Fruit fly (Drosophila melanogaster): ENCODE data around the gene CG15443.

DNA sequence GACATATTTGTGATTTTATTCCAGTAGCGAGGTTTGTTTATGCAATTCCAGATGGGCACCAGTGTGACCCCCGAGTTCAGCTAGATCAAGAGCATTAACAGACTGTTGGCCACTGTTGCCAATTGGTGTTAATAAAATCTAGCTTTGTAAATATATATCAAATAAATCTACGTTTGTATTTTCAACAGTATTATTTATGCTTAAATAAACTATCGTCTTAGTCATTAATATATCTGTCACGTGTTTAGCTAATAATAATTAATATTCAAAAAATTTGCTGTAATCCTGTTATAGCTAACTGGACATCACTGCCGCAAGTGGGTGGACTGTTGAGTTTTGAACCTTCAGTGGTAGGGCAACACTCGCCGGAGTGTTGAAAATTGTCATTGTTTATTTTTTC is 3.7 kb downstream of the CG15443 start, which contains the start of the genes mRpL27 and CG15435:
- TF ChIP-seq CTCF (optimal IDR thresholded peaks at IDR 0.05): no peak
- no peak for TF ChIP-seq CG8478 (optimal IDR thresholded peaks at IDR 0.05)

All from S2 (cell line).